Fruit fly (Drosophila melanogaster) whole organism, larva: ENCODE measurements around the gene Septin4.
A peak's percentile ranks its signal among the peaks of the same experiment; 100 is the strongest.

Experiments used
- noc ChIP-seq: fragments of 200-800 bp; sonication (Bioruptor generic); optimal IDR thresholded peaks from 3 replicates; lab custom pipeline; 2019; ENCODE audit warnings: missing biosample characterization, mild to moderate bottlenecking, missing genetic modification characterization, moderate library complexity

The Septin4 gene

DNA sequence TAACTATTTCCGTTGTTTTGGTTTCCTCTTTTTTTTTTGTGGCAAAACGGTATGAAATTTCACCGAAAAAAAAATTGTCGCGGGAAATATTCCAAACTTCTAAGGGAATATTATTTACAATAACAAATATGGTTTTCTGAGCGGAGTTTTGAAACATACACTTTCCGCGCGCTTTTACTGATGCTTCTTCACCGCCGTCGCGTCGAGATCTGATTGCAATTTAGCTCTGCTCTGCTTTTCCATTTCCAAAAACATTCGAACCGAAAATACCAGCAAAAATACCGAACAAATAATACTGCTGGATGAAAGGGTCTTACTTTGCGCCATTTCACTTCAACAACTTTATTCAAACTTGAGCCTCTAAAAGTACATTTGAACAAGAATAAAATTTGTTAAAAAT lies at the start of gene Septin4:
Gene Septin4, minus strand, starts transcription at position 215 of the 400 bp plus-strand sequence.
- TF ChIP-seq noc = no peak

DNA sequence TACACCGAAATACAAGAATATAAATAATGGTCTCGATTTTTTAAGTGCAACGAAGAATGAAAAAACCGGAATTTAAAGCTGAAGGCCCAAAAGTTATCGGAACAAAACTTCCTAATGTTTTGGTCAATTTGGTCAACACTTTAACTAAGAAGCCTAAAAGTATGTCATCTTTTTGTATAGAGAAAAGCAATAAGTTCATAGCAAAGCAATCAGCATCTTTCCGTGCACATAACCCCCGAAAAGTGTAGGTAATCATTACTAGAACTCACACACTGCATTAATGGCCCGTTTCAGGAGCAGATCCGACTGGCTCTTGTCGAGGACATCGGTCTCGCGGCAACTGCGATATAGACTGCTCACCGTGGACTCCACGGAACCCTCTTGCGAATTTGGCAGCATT lies 49.4 kb upstream of the Septin4 start:
- TF ChIP-seq noc = no peak

DNA sequence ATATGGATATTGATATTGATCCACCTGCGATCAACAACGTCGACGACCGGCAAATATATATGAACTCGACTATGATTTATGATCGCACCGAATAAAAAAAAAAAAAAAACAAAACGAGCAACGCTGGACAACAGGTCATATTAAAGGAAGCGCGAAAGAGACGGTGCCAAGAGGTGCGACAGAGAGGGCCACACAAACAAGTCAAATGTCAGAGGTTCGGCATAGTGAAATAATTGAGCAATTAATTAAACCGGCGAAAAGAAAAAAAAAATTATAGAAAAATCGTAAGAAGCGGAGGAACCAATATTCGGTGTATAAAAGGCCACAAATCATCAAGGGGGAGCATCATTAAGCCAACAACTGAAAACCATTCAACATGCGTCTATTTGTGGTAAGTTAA lies 47.6 kb upstream of the Septin4 start, which contains the start of gene Twdlalpha:
Gene Twdlalpha, plus strand, starts transcription at position 301 of the 400 bp plus-strand sequence.
- no peak for TF ChIP-seq noc

DNA sequence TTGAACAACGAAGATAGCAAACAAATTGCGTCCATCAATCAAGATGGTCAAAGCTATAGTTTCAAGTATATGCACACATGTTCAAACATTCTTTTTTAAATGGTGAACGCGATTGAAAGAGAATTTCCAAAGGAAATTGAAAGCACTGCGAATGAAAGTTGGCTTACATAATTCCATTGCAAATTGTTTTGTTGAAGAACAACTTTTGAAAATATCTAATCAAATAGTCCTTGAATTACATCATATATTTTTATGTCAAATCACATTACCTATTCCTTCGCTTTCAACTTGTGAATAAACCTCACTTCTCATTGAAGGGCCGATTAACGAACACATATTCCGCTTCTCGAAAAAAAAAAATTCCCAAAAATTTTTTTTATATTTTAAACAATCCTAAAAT lies 45.6 kb upstream of the Septin4 start, which contains the start of gene CG32568:
Gene CG32568, plus strand, starts transcription at position 301 of the 400 bp plus-strand sequence.
- no peak for TF ChIP-seq noc

DNA sequence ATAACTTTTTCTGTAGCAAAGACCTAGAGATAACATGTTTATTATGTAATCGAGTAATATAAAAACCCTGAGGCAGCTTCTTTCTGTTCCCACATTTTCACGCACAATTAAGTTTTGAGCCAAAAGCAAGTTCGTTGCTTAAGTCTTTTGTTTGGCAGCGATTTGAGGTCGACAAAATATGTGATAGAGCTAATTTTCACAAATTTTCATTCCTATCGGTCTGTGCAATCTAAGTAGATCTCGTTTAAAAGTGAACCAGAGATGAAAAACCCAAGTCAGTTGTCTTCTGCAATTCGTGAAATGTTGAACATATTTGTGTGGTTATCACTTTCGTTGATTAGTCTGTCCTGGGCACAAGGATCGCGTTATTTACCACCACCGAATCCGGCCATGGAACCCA lies 42.9 kb upstream of the Septin4 start, which contains the start of gene TwdlZ:
Gene TwdlZ, plus strand, starts transcription at position 301 of the 400 bp plus-strand sequence.
- no peak for TF ChIP-seq noc

DNA sequence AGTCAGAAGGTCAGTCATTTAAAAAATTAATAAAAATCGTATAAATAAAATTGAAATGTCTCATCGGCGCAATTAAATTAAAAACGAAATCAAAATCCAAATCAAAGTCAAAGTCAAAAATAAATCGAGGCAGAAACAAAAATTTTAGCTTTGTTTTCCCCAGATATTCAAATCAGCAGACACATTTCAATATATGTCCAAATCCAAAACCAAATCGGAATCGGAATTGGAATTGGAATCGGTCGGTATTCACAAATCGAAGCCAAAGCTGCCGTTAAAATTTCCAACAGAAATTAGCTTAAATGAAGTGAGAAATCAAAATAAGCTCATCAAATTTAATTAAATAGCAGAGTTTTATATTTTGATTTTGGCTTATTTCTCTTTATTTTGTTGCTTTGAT lies 41.2 kb upstream of the Septin4 start:
- TF ChIP-seq noc = no peak

DNA sequence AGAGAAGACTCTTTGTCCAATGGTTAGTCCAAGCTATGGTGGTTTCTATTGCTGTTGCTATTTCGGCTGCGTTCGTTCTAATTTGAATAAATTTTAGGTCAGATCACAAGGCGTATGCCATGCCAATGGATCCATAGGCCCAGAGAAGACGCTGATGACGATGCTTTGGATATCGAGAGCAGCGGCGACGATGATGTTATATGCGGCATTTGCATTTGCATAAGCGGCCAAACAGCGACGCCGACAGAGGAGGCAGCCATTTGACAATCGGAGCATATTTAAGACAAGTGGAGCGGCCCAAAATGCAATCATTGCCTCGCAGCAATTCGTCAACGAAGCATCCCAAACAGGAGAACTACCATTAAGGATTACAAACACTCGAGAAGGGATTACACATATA lies 39.7 kb upstream of the Septin4 start, which contains the start of gene TwdlY:
Gene TwdlY, plus strand, starts transcription at position 301 of the 400 bp plus-strand sequence.
- no peak for TF ChIP-seq noc

DNA sequence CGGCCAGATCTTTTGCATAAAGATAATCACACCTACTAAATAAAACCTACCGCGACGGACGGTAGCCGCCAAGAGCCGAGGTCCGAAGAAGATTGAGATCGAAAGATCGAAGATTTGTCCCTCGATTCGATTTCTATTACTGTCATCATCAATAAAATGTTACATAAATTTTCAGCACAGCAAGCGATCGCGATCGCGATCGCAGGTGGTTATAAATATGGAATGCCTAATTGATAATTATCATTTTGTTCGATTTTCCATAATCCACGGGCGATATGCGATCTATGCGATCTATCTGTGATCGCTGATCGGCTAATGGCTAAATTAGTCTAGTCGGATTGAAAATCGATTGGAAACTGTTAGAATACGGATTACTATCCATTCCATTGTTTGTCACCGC lies 38.3 kb upstream of the Septin4 start:
- no peak for TF ChIP-seq noc

DNA sequence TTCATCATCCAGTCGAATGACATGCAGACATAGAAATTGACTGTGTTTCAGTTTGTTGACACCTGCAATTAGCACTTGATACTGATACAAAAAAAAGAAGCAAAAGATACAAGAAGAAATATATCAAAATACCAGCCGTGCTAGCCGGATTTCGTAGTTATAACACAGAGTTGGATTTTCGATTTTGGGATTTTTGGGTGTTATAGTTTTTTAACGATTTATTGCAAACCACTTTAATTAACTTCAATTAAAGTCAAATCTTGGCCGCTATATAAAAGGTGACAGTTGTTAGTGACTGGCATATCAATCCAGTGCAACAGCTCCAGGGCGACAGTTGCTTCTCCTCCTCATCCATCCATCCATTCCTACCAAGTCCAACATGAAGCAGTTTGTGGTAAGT lies 35.8 kb upstream of the Septin4 start, which contains the start of gene TwdlX:
Gene TwdlX, plus strand, starts transcription at position 301 of the 400 bp plus-strand sequence.
- TF ChIP-seq noc = no peak

DNA sequence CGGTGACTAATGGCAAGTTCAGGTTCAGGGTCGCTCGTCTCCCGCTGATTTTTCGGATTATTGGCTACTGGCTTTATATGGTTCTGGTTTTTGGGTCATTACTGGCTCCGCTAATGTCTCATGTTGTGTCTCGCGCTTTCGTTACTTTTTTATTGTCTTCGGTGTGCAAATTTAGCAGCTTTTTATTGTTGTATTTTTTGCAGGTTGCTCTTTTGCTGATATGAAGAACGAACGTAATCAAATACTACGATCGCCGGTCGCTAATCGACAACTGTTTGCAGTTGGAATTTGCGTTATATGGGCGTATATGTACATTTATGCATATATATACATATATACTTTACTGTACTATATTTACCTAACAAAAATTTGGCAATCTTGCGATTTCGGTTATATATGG lies 29.6 kb upstream of the Septin4 start:
- TF ChIP-seq noc = no peak

DNA sequence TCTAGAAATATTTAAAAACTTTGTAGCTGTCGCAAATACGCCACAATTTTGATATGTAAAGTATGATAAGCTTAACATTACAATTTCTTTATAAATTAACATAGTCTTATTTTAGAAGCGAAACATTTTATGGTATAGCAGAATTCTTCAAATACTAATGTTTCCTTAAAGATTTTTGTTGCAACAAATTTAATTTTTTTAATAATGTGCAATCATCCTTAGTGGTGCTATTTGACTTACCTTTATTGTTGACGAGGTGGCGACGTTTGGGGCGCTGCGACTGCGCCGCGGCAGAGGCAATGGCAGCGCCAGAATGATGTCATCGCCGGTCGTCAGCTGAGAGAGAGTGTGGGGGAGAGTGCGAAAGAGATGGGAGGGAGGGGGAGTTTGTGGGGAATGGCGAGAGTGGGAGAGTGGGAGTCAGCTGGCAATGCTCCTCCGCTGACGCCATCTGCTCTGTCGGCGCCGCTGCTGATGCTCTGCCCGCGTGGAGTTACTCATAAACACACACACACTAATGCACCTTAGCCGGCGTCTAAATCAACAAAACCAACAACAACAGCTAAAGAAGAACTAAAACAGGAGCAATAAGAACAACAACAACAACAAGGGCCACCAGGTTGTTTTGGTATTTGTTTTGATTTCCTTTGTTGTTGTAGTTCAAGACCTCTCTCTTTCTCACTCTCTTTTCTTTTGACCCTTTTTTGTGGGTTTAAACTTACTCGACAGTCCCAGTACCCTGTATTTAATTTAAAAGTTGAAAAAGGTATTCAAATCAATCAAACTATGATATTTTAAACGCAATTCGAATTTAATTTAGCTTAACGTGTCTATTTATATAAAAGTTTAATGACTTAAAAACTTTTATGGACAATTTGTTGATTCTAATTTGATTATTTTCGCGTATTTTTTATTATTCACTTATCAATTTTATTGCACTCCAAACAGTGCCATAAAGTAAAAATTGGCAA lies 28.5 kb upstream of the Septin4 start:
- TF ChIP-seq noc = peak; percentile 88

DNA sequence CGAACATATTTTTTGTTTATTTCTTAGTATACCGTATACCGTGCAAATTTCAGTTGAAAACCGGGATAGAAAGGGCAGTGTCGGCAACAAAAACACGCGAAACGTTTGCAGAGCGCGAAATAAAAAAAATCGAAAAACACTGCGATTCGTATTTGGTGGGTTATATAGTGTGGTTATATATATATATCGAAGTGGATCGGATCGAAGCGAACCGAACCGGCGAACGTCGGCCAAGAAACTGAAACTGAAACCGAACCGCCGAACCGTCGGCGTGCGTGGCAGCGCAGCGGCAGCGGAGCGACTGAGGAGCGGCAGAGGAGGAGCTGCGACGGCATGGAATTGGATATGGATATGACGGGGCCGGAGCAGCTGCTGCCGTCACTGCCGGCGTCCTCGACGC lies 26.2 kb upstream of the Septin4 start, which contains the start of the genes CG32572 and CG34325:
Gene CG32572, plus strand, starts transcription at position 16 of the 400 bp plus-strand sequence.
Gene CG34325, minus strand, starts transcription at position 244 of the 400 bp plus-strand sequence.
- TF ChIP-seq noc = no peak

DNA sequence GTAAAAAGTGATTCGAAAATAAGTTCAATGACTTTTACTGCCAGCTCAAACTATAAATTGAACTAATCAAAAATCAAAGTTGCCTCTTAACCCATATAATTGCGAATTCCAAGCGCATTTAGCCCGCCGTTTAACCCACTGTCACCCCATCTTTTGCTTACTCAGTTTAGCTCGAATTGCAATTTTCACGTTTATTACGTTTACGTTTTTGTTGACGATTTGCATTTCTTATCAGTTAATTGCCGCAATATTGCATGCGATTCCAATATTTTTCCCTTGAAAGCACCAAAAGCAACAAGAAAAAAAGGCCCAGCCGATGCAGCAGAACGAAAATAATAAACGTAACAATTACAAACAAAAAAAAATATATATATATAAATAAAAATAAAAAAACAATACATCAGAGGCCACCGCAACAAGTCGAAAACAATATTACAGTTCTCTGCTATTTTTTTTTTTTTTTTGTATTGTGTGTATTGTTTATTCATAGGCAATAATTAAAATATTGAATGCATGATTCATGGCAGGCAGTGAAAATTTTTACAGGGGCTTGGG lies 23.3 kb upstream of the Septin4 start:
- TF ChIP-seq noc = no peak

DNA sequence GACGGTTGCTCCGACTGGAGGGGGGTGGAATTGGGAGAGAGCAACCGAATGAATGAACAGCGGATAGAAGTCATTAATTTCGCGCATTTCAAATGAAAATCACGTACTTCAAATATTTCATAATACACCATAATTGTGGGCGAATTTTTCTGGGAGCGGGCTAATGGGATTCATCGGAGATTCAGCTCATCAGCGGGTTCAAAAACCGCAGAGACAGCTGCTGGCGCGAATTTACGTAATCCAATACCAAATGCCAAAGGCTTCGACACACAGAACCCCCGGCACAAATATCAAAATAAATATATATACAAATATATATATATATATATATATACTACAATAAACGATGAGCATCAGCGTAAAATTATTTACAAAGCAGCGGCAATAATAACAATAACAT lies 21.7 kb upstream of the Septin4 start:
- no peak for TF ChIP-seq noc

DNA sequence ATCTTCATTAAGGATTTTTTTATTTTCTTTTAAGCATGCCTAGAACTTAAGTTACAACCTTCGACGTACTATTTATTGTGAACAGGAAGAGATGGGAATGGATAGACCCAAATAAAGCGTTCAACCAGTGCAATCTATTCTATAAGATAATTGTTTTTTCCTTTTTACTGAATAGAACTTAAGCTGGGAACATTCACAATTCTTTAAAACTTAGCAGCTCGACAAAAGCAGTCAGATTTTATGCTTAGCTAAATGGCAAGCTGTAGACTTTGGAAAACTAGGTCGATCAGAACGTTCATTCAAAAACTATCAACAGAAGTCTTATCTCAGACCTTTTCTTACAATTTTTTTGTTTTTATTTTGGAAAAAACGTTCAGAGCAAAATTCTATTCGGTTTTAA lies 16.0 kb upstream of the Septin4 start, which contains the start of gene CG13008:
Gene CG13008, plus strand, starts transcription at position 301 of the 400 bp plus-strand sequence.
- TF ChIP-seq noc = no peak

DNA sequence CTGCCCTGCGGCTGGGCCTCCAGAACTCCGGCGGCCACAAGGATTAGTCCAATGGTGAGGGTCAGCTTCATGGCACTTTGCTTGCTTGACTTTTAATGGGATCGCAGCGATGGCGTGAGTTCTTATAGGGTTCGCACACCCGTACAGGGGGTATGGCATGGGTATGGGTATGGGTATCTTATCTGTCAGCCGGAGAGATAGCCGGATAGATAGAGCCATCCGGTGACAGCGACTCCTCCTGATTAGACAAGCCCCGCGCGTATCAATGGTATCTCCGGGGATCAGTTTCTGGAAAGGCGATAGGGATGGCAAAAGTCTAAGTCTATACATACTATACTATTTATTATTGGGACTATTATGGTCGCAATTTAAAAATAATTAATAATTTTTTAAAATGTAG lies 11.8 kb upstream of the Septin4 start, which contains the start of gene CG9672:
Gene CG9672, minus strand, starts transcription at position 101 of the 400 bp plus-strand sequence.
- TF ChIP-seq noc = no peak

DNA sequence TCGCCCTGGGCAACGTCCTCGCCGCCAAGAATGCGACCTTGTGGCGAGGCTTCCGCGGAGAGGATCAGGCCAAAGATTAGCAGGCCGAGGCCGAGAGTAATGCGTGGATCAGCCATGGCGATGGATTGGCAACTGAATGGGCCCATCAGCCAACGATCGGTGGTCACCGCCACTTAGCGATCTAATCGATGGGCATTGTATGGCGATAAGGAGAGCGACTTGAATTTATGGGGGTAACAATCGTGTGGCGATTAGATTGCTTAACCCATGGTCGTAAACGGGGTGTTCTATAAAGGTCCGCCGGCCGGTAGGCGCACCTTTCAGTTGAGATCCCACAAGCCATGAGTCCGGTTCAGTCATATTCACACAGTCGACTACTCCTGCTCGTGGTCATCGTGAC lies 8.8 kb upstream of the Septin4 start, which contains the start of the genes CG9673 and CG4653:
Gene CG9673, minus strand, starts transcription at position 138 of the 400 bp plus-strand sequence.
Gene CG4653, plus strand, starts transcription at position 335 of the 400 bp plus-strand sequence.
- TF ChIP-seq noc = peak; percentile 7
